Worm (Caenorhabditis elegans): ENCODE results near the gene C25D7.5.

Gene C25D7.5

DNA sequence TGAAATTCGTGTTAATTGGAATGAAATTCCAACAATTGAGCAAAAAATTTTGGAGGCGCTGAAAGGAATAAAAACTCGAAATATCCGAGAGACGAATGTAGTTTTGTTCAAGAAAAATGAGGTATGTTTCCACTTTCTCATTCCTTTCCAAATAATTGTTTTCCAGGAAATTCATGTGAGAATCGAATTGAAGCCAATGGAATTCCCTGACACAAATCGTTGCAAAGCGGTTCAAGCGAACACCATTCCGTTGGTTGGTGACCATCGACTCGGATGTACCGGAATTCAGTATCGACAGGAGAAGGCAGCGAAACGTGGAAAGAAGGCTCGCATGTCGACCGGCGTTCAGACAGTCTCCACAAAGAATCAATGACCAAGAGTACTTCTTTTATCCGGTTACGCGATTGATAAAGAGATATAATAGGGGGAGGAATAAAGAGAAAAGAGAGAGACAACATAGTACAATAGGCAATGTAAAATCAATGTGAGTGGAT lies 3.9 kb downstream of the C25D7.5 start:
- TF ChIP-seq flt-1 (GFP tag; IDR thresholded peaks at IDR 0.05) (no peak), scrt-1 (GFP tag; IDR thresholded peaks at IDR 0.05) (no peak), hmg-4 (GFP tag; optimal IDR thresholded peaks at IDR 0.05) (no peak), sea-1 (GFP tag; conservative IDR thresholded peaks at IDR 0.05) (no peak; the same call in 1 of the 2 replicates), pes-1 (GFP tag; IDR thresholded peaks at IDR 0.05) (no peak), ets-7 (tag; optimal IDR thresholded peaks at IDR 0.05) (no peak), tbx-37 (GFP tag; conservative IDR thresholded peaks at IDR 0.05) (no peak), ceh-36 (tag; optimal IDR thresholded peaks at IDR 0.05) (no peak)

DNA sequence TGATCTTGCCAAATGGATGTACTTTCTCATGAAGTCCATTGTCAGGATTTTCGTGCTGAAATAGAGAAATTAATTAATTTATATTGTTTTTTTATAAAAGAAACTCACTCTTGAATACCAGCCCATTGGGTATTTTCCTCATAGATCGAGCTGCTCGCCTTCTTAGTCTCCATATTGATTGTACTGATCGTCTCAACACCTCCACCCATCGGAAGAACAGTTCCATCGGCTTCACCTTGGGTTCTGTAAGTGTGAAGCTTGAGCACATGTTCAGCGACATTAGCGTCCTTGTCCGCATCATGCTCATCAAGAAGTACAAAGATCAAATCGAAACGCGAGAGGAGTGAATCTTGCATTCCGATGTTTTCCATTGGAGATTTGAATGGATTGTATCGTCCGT lies 5.3 kb downstream of the C25D7.5 start:
- TF ChIP-seq tbx-37 (GFP tag; conservative IDR thresholded peaks at IDR 0.05) = no peak
- TF ChIP-seq aly-1 (tag; optimal IDR thresholded peaks at IDR 0.05) = no peak
- no peak for TF ChIP-seq pes-1 (GFP tag; IDR thresholded peaks at IDR 0.05)
- no peak for TF ChIP-seq scrt-1 (GFP tag; IDR thresholded peaks at IDR 0.05)
- no peak for TF ChIP-seq ets-7 (tag; optimal IDR thresholded peaks at IDR 0.05)
- no peak for TF ChIP-seq F13C5.2 (tag; optimal IDR thresholded peaks at IDR 0.05)
- TF ChIP-seq B0310.2 (tag; optimal IDR thresholded peaks at IDR 0.05) = no peak
- TF ChIP-seq sea-1 (GFP tag; conservative IDR thresholded peaks at IDR 0.05) = no peak
- TF ChIP-seq hmbx-1 (tag; optimal IDR thresholded peaks at IDR 0.05) = no peak
- TF ChIP-seq ceh-13 (GFP tag; optimal IDR thresholded peaks at IDR 0.05) = no peak

DNA sequence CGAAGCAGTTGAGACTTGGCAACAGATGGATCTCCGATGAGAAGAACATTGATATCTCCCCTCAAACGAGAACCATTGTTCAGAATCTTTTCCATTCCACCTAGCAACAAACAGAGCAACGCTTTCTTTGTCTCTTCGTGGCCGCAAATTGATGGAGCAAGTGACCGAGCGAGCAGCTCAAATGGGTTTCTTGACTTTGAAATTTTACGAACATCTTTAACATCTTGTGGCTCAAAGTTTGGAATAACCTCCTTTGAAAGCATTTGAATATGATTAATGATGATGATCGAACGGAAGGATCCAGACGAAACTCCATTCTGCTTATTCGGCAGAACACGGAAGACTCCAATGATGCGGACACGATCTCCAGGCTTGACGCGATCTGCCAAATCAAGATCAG lies 6.0 kb downstream of the C25D7.5 start:
- no peak for TF ChIP-seq F13C5.2 (tag; optimal IDR thresholded peaks at IDR 0.05)
- TF ChIP-seq tbx-11 (GFP tag; IDR thresholded peaks at IDR 0.05) = no peak
- no peak for TF ChIP-seq B0310.2 (tag; optimal IDR thresholded peaks at IDR 0.05)
- TF ChIP-seq pes-1 (GFP tag; IDR thresholded peaks at IDR 0.05) = no peak
- TF ChIP-seq flt-1 (GFP tag; IDR thresholded peaks at IDR 0.05) = no peak
- TF ChIP-seq ets-7 (tag; optimal IDR thresholded peaks at IDR 0.05) = no peak
- no peak for TF ChIP-seq tra-4 (tag; optimal IDR thresholded peaks at IDR 0.05)
- no peak for TF ChIP-seq aly-1 (tag; optimal IDR thresholded peaks at IDR 0.05)
- TF ChIP-seq scrt-1 (GFP tag; IDR thresholded peaks at IDR 0.05) = no peak
- no peak for TF ChIP-seq ceh-36 (tag; optimal IDR thresholded peaks at IDR 0.05)
- TF ChIP-seq ama-1 (optimal IDR thresholded peaks at IDR 0.05) = no peak
- no peak for TF ChIP-seq ceh-13 (GFP tag; optimal IDR thresholded peaks at IDR 0.05)
- TF ChIP-seq hnd-1 (tag; optimal IDR thresholded peaks at IDR 0.05) = no peak
- TF ChIP-seq sea-1 (GFP tag; conservative IDR thresholded peaks at IDR 0.05) = no peak

DNA sequence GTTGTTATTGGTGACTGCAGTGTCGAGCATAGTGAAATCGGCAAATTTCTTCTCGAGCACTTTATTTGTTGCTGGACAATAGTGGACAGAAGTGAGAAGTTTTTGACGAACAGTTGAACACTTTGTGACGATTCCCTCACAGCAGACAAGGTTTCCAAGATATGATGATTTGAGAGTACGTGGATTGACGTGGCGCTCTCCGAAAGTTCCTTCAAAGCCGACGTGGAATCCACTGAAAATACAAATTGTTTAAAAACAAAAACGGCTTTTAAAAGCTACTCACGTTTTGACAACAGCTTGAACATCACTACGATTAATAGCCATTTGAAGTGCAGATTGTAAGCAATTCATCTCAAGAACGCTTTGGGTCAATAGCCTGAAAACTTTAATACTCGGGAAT lies 6.5 kb downstream of the C25D7.5 start:
- TF ChIP-seq ceh-36 (tag; optimal IDR thresholded peaks at IDR 0.05) = no peak
- TF ChIP-seq tbx-37 (GFP tag; conservative IDR thresholded peaks at IDR 0.05) = no peak
- no peak for TF ChIP-seq sea-1 (GFP tag; conservative IDR thresholded peaks at IDR 0.05)
- no peak for TF ChIP-seq hmbx-1 (tag; optimal IDR thresholded peaks at IDR 0.05)
- TF ChIP-seq ceh-13 (GFP tag; optimal IDR thresholded peaks at IDR 0.05) = no peak
- no peak for TF ChIP-seq F13C5.2 (tag; optimal IDR thresholded peaks at IDR 0.05)
- no peak for TF ChIP-seq aly-1 (tag; optimal IDR thresholded peaks at IDR 0.05)
- no peak for TF ChIP-seq tbx-11 (GFP tag; IDR thresholded peaks at IDR 0.05)
- TF ChIP-seq scrt-1 (GFP tag; IDR thresholded peaks at IDR 0.05) = no peak

DNA sequence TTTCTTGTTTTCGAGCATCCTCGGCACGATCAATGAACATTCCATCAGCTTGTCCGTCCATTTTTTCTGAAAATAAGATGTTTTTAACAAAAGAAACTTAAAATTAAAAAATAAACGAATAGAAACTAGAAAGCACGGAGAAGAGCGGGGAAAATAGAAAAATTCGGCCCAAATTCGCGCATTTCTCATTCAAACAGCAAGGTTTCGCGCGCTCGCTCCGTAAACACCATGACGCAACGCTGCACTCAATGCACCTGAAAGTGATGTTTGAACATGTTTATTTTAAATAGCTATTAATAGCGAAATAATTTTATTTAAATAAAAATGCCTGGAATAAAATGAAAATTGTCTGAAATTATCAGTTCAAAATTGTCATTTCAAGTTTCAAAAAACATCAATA lies 7.1 kb downstream of the C25D7.5 start, which contains the start of the genes mcm-3 and C25D7.15:
Gene mcm-3 (minus strand): TSS at position 66 of the 400 bp plus-strand sequence.
Gene C25D7.15 (plus strand): TSS at position 275 of the 400 bp plus-strand sequence.
- TF ChIP-seq tbx-37 (GFP tag; conservative IDR thresholded peaks at IDR 0.05) (no peak), sea-1 (GFP tag; conservative IDR thresholded peaks at IDR 0.05) (no peak), tbx-11 (GFP tag; IDR thresholded peaks at IDR 0.05) (no peak)

DNA sequence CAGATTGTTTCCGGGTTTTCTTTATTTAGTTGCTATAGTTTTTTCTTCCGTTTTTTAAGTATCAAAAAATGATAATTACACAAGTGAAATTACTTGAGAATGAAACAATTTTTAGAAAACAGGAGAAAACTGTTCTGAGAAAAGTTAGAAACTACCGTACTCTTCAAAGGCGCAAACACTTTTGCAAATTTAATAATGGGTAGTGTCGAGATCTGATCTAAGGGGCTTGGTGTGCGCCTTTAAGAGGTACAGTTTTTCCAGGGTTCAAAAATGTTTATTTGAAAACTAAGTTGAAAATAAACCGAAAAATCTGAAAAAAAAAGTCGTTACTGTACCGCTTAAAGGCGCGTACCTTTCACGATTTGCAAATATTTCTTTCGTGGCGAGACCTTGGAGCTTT lies 8.1 kb downstream of the C25D7.5 start:
- TF ChIP-seq hmbx-1 (tag; optimal IDR thresholded peaks at IDR 0.05) (no peak), scrt-1 (GFP tag; IDR thresholded peaks at IDR 0.05) (no peak), pes-1 (GFP tag; IDR thresholded peaks at IDR 0.05) (no peak), hmg-4 (GFP tag; optimal IDR thresholded peaks at IDR 0.05) (no peak), tra-4 (tag; optimal IDR thresholded peaks at IDR 0.05) (no peak), aly-1 (tag; optimal IDR thresholded peaks at IDR 0.05) (no peak), tbx-11 (GFP tag; IDR thresholded peaks at IDR 0.05) (no peak), hnd-1 (tag; optimal IDR thresholded peaks at IDR 0.05) (no peak), ceh-36 (tag; optimal IDR thresholded peaks at IDR 0.05) (no peak)

DNA sequence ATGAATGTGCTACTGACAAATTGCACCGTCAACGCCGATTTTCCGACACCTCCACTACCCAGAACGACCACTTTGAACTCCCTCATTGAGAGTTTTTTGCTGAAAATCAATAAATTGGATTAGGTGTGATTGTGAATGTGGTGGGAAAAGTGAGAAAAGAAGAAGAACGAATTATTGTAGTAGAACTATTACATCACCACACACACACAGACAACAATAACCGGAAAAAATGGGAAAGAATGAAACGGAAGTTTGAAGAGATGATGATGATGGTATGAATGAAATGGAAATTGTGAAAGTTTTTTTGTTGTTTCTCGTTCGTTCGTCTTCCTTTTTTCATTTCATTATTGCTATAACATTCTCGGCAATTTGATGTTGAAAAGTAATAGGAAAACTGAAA lies 11.5 kb downstream of the C25D7.5 start, which contains the start of gene rap-2:
Gene rap-2 (minus strand): TSS at position 101 of the 400 bp plus-strand sequence.
- no peak for TF ChIP-seq F13C5.2 (tag; optimal IDR thresholded peaks at IDR 0.05)
- no peak for TF ChIP-seq ets-7 (tag; optimal IDR thresholded peaks at IDR 0.05)
- TF ChIP-seq B0310.2 (tag; optimal IDR thresholded peaks at IDR 0.05) = no peak
- no peak for TF ChIP-seq sea-1 (GFP tag; conservative IDR thresholded peaks at IDR 0.05)
- TF ChIP-seq hmbx-1 (tag; optimal IDR thresholded peaks at IDR 0.05) = no peak
- no peak for TF ChIP-seq flt-1 (GFP tag; IDR thresholded peaks at IDR 0.05)
- no peak for TF ChIP-seq hnd-1 (tag; optimal IDR thresholded peaks at IDR 0.05)
- no peak for TF ChIP-seq scrt-1 (GFP tag; IDR thresholded peaks at IDR 0.05)
- no peak for TF ChIP-seq tbx-11 (GFP tag; IDR thresholded peaks at IDR 0.05)
- no peak for TF ChIP-seq ceh-36 (tag; optimal IDR thresholded peaks at IDR 0.05)

DNA sequence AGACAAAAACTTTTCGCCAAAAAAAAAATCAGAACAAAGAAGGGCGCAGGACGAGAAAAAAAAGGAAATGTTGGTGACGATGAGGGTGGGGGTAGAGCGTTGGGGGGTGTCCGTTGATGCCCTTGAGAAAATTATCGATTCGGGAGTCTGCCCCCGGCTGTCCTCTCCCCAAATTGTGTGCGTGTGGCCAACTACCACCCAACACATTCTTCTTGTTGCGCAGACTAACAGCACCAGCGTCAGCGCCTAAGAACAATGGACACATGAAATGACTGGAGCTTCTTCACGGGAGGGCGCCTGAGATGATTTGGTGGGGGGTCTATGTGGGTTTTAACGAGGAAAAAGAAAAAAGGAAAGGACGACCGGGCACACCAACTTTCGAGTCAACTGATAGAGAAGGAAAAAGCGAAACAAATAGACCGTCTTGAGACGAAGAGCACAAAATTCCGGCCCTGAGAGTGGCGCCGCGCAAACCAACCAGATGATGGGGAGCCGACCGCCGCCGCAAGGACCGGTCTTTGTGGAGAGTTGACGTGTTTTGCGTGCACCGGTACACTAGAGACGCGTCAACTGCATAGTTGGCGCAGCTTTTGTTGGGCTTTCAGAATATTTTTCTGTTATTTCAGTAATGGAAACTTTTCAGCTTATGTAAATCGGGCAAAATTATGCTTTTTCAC lies 12.8 kb downstream of the C25D7.5 start, which contains the start of gene C25D7.9:
Gene C25D7.9 (plus strand): TSS at position 68 of the 677 bp plus-strand sequence.
- TF ChIP-seq ceh-13 (GFP tag; optimal IDR thresholded peaks at IDR 0.05) = no peak
- no peak for TF ChIP-seq ets-7 (tag; optimal IDR thresholded peaks at IDR 0.05)
- TF ChIP-seq ama-1 (optimal IDR thresholded peaks at IDR 0.05) = no peak
- no peak for TF ChIP-seq ceh-36 (tag; optimal IDR thresholded peaks at IDR 0.05)
- peak; percentile 75 for TF ChIP-seq hmg-4 (GFP tag; optimal IDR thresholded peaks at IDR 0.05)
- TF ChIP-seq pes-1 (GFP tag; IDR thresholded peaks at IDR 0.05) = no peak
- TF ChIP-seq tra-4 (tag; optimal IDR thresholded peaks at IDR 0.05) = no peak
- no peak for TF ChIP-seq tbx-11 (GFP tag; IDR thresholded peaks at IDR 0.05)
- TF ChIP-seq flt-1 (GFP tag; IDR thresholded peaks at IDR 0.05) = no peak
- TF ChIP-seq scrt-1 (GFP tag; IDR thresholded peaks at IDR 0.05) = no peak
- no peak for TF ChIP-seq sea-1 (GFP tag; conservative IDR thresholded peaks at IDR 0.05)
- peak; percentile 75 for TF ChIP-seq F13C5.2 (tag; optimal IDR thresholded peaks at IDR 0.05)
- TF ChIP-seq hnd-1 (tag; optimal IDR thresholded peaks at IDR 0.05) = no peak
- no peak for TF ChIP-seq tbx-37 (GFP tag; conservative IDR thresholded peaks at IDR 0.05)
- TF ChIP-seq aly-1 (tag; optimal IDR thresholded peaks at IDR 0.05) = no peak

All from whole organism, early embryonic.